Fruit fly (Drosophila melanogaster) whole organism, pupa: ENCODE results near the gene CG13454.

Experiments used
- CG10348 ChIP-seq: fragments of 200-800 bp; sonication (Bioruptor generic); IDR thresholded peaks from 2 replicates; pipeline ENCODE4 v1.3.6; 2022; ENCODE audit warnings: missing biosample characterization, missing genetic modification characterization
- CG12605 ChIP-seq: fragments of 200-800 bp; sonication (Bioruptor generic); IDR thresholded peaks from 2 replicates; pipeline ENCODE4 v1.3.6; 2022; ENCODE audit warnings: missing biosample characterization, missing genetic modification characterization
- CG13204 ChIP-seq: fragments of 200-800 bp; sonication (Bioruptor generic); optimal IDR thresholded peaks from 2 replicates; lab custom pipeline; 2018; ENCODE audit warnings: missing biosample characterization, mild to moderate bottlenecking, missing genetic modification characterization, moderate library complexity
- CG14655 ChIP-seq: fragments of 200-800 bp; sonication (Bioruptor generic); optimal IDR thresholded peaks from 3 replicates; lab custom pipeline; 2017; ENCODE audit warnings: mild to moderate bottlenecking, missing biosample characterization, missing genetic modification reagents, missing genetic modification characterization
- CG15710 ChIP-seq: fragments of 200-800 bp; sonication (Bioruptor generic); optimal IDR thresholded peaks from 2 replicates; lab custom pipeline; 2018; ENCODE audit warnings: missing biosample characterization, mild to moderate bottlenecking, missing genetic modification characterization, moderate library complexity
- CG17806 ChIP-seq: fragments of 200-800 bp; sonication (Bioruptor generic); optimal IDR thresholded peaks from 2 replicates; lab custom pipeline; 2018; ENCODE audit warnings: missing biosample characterization, mild to moderate bottlenecking, missing genetic modification characterization, moderate library complexity
- CG32121 ChIP-seq: fragments of 200-800 bp; sonication (Bioruptor generic); IDR thresholded peaks from 2 replicates; pipeline ENCODE4 v1.3.6; 2022; ENCODE audit warnings: missing biosample characterization, missing genetic modification characterization
- CG34367 ChIP-seq: fragments of 200-800 bp; sonication (Bioruptor generic); optimal IDR thresholded peaks from 2 replicates; lab custom pipeline; 2018; ENCODE audit warnings: missing biosample characterization, mild to moderate bottlenecking, missing genetic modification characterization
- CG4496 ChIP-seq: fragments of 200-800 bp; sonication (Bioruptor generic); IDR thresholded peaks from 3 replicates; pipeline ENCODE4 v1.3.6; 2022; ENCODE audit warnings: missing biosample characterization, missing genetic modification characterization
- CG8159 ChIP-seq: fragments of 200-800 bp; sonication (Bioruptor generic); optimal IDR thresholded peaks from 3 replicates; lab custom pipeline; 2018; ENCODE audit warnings: missing biosample characterization, mild to moderate bottlenecking, missing genetic modification characterization, moderate library complexity
- CG8301 ChIP-seq: fragments of 200-800 bp; sonication (Bioruptor generic); optimal IDR thresholded peaks from 2 replicates; lab custom pipeline; 2018; ENCODE audit warnings: missing biosample characterization, mild to moderate bottlenecking, missing genetic modification characterization
- CG9948 ChIP-seq: fragments of 200-800 bp; sonication (Bioruptor generic); optimal IDR thresholded peaks from 2 replicates; lab custom pipeline; 2018; ENCODE audit warnings: missing biosample characterization, mild to moderate bottlenecking, missing genetic modification characterization, moderate library complexity
- D1 ChIP-seq: fragments of 200-800 bp; sonication (Bioruptor generic); optimal IDR thresholded peaks from 2 replicates; lab custom pipeline; 2018; ENCODE audit warnings: missing biosample characterization, mild to moderate bottlenecking, missing genetic modification characterization, moderate library complexity
- EcR ChIP-seq: fragments of 200-800 bp; sonication (Bioruptor generic); optimal IDR thresholded peaks from 3 replicates; lab custom pipeline; 2019; ENCODE audit warnings: missing biosample characterization, missing genetic modification characterization, mild to moderate bottlenecking, moderate library complexity, missing genetic modification reagents
- Ets98B ChIP-seq: fragments of 200-800 bp; sonication (Bioruptor generic); IDR thresholded peaks from 2 replicates; pipeline ENCODE4 v1.3.6; 2022; ENCODE audit warnings: missing biosample characterization, missing genetic modification characterization
- Pif1A ChIP-seq: fragments of 200-800 bp; sonication (Bioruptor generic); optimal IDR thresholded peaks from 3 replicates; lab custom pipeline; 2016; ENCODE audit warnings: missing biosample characterization, missing genetic modification characterization
- Pif1B ChIP-seq: fragments of 200-800 bp; sonication (Bioruptor generic); optimal IDR thresholded peaks from 3 replicates; lab custom pipeline; 2016; ENCODE audit warnings: missing biosample characterization, missing genetic modification characterization
- Snoo ChIP-seq: fragments of 200-800 bp; sonication (Bioruptor generic); optimal IDR thresholded peaks from 3 replicates; lab custom pipeline; 2017; ENCODE audit warnings: missing biosample characterization, mild to moderate bottlenecking, missing genetic modification characterization, inconsistent platforms
- fd96Ca ChIP-seq: fragments of 200-800 bp; sonication (Bioruptor generic); IDR thresholded peaks from 3 replicates; pipeline ENCODE4 v1.3.6; 2022; ENCODE audit warnings: missing biosample characterization, missing genetic modification characterization
- gl ChIP-seq: fragments of 200-800 bp; sonication (Bioruptor generic); optimal IDR thresholded peaks from 2 replicates; lab custom pipeline; 2018; ENCODE audit warnings: missing biosample characterization, mild to moderate bottlenecking, missing genetic modification characterization
- rn ChIP-seq: fragments of 200-800 bp; sonication (Bioruptor generic); IDR thresholded peaks from 2 replicates; pipeline ENCODE4 v1.3.6; 2022; ENCODE audit warnings: missing biosample characterization, missing genetic modification characterization

CG13454 gene

dm6 chr3L:15509398-15509797 lies 7.5 kb downstream of the CG13454 start, which contains the start of the genes gdl and gdl-ORF39:
Gene gdl (plus strand): TSS chr3L:15509445.
Gene gdl-ORF39 (plus strand): TSS chr3L:15509445.
- TF ChIP-seq CG9948, result no peak
- TF ChIP-seq CG15710 (tag; lab: Kevin White, UChicago), result no peak
- no peak for TF ChIP-seq CG8301 (tag; lab: Kevin White, UChicago)
- TF ChIP-seq Ets98B, result no peak
- no peak for TF ChIP-seq CG8159
- TF ChIP-seq CG17806 (tag; lab: Kevin White, UChicago), result no peak
- no peak for TF ChIP-seq fd96Ca (GFP tag; lab: Robert Waterston, UW)
- TF ChIP-seq rn (GFP tag; lab: Robert Waterston, UW), result no peak

dm6 chr3L:15508750-15509149 lies 8.1 kb downstream of the CG13454 start, which contains the start of gene Z600:
Gene Z600 (plus strand): TSS chr3L:15509061.
- TF ChIP-seq rn (GFP tag; lab: Robert Waterston, UW), result no peak
- no peak for TF ChIP-seq CG12605 (GFP tag; lab: Robert Waterston, UW)
- no peak for TF ChIP-seq D1 (tag; lab: Kevin White, UChicago)

- peak; percentile 99 for TF ChIP-seq Pif1A (GFP tag; lab: Kevin White, UChicago)
- peak; percentile 96 for TF ChIP-seq CG9948
- TF ChIP-seq CG4496, result peak; percentile 98
- TF ChIP-seq CG10348 (GFP tag; lab: Robert Waterston, UW), result no peak
- peak; percentile 98 for TF ChIP-seq CG34367
- peak; percentile 97 for TF ChIP-seq D1 (tag; lab: Kevin White, UChicago)
- TF ChIP-seq gl (tag; lab: Kevin White, UChicago), result peak; percentile 98
- peak; percentile 97 for TF ChIP-seq CG32121 (GFP tag; lab: Robert Waterston, UW)
- TF ChIP-seq Pif1B (GFP tag; lab: Kevin White, UChicago), result peak; percentile 99
- peak; percentile 97 for TF ChIP-seq CG14655 (GFP tag; lab: Kevin White, UChicago)
- peak; percentile 98 for TF ChIP-seq CG15710 (tag; lab: Kevin White, UChicago)
- TF ChIP-seq CG17806 (tag; lab: Kevin White, UChicago), result peak; percentile 98
- no peak; the same call in 1 of the 2 replicates for TF ChIP-seq rn (GFP tag; lab: Robert Waterston, UW)
- peak; percentile 98 for TF ChIP-seq CG8301 (tag; lab: Kevin White, UChicago)
- peak; percentile 95 for TF ChIP-seq CG13204 (GFP tag; lab: Kevin White, UChicago)
- peak; percentile 97 for TF ChIP-seq CG12605 (GFP tag; lab: Robert Waterston, UW)
- peak; percentile 92 for TF ChIP-seq EcR
- peak; percentile 99 for TF ChIP-seq Snoo (tag; lab: Kevin White, UChicago)
- TF ChIP-seq fd96Ca (GFP tag; lab: Robert Waterston, UW), result no peak; the same call in 2 of the 3 replicates
- peak; percentile 98 for TF ChIP-seq CG8159
- peak; percentile 98 for TF ChIP-seq Ets98B
These were observed 8.6 kb downstream of the CG13454 start, which contains the start of gene CG7841 for dm6 chr3L:15508233-15508632. Gene CG7841 (minus strand): TSS chr3L:15508252.

- TF ChIP-seq rn (GFP tag; lab: Robert Waterston, UW) (no peak), EcR (peak; percentile 66), CG12605 (GFP tag; lab: Robert Waterston, UW) (no peak), CG32121 (GFP tag; lab: Robert Waterston, UW) (0 out of 2 replicates have a peak, but pooled peaks have one; percentile 28)
- TF ChIP-seq, all 21 proteins: peak for 2
These were observed 9.5 kb downstream of the CG13454 start for dm6 chr3L:15507148-15507896.

- no peak for TF ChIP-seq Pif1B (GFP tag; lab: Kevin White, UChicago)
- no peak for TF ChIP-seq CG32121 (GFP tag; lab: Robert Waterston, UW)
- TF ChIP-seq CG4496, result no peak
- no peak for TF ChIP-seq CG8301 (tag; lab: Kevin White, UChicago)
- TF ChIP-seq EcR, result no peak
- no peak for TF ChIP-seq CG10348 (GFP tag; lab: Robert Waterston, UW)
- TF ChIP-seq CG17806 (tag; lab: Kevin White, UChicago), result no peak
- no peak for TF ChIP-seq CG13204 (GFP tag; lab: Kevin White, UChicago)
- no peak for TF ChIP-seq gl (tag; lab: Kevin White, UChicago)
- TF ChIP-seq D1 (tag; lab: Kevin White, UChicago), result no peak
- no peak for TF ChIP-seq Pif1A (GFP tag; lab: Kevin White, UChicago)
- TF ChIP-seq Snoo (tag; lab: Kevin White, UChicago), result no peak
- TF ChIP-seq CG34367, result no peak
These were observed 10.5 kb downstream of the CG13454 start for dm6 chr3L:15506174-15506926.

- no peak for TF ChIP-seq CG13204 (GFP tag; lab: Kevin White, UChicago)
- no peak for TF ChIP-seq CG4496
- TF ChIP-seq rn (GFP tag; lab: Robert Waterston, UW), result no peak
- no peak for TF ChIP-seq CG9948
- TF ChIP-seq Pif1B (GFP tag; lab: Kevin White, UChicago), result no peak
- TF ChIP-seq Ets98B, result no peak
- no peak for TF ChIP-seq CG8159
- no peak for TF ChIP-seq CG17806 (tag; lab: Kevin White, UChicago)
- no peak for TF ChIP-seq CG14655 (GFP tag; lab: Kevin White, UChicago)
- TF ChIP-seq CG10348 (GFP tag; lab: Robert Waterston, UW), result no peak
- no peak for TF ChIP-seq fd96Ca (GFP tag; lab: Robert Waterston, UW)
- no peak for TF ChIP-seq CG12605 (GFP tag; lab: Robert Waterston, UW)
- TF ChIP-seq CG8301 (tag; lab: Kevin White, UChicago), result no peak
- TF ChIP-seq D1 (tag; lab: Kevin White, UChicago), result no peak
- TF ChIP-seq CG15710 (tag; lab: Kevin White, UChicago), result no peak
- TF ChIP-seq gl (tag; lab: Kevin White, UChicago), result no peak
- no peak for TF ChIP-seq Snoo (tag; lab: Kevin White, UChicago)
- TF ChIP-seq CG34367, result no peak
- TF ChIP-seq, all 21 proteins: peak for 0
These were observed 12.2 kb downstream of the CG13454 start, which contains the start of gene CG7857 for dm6 chr3L:15504687-15505086. Gene CG7857 (minus strand): TSS chr3L:15504894.
